Comparison of ENCODE assay signal across 3 worm cellular contexts in genomic region chrX:11518415-11518814, ce11.
TF ChIP-seq lines count a peak whose summit lies in the region.

No protein-coding gene starts in this region.

TF ChIP-seq in whole organism, L2 larva, 48 proteins besides CTCF, POLR2A, EP300 and RAD21:
- TF ChIP-seq nhr-77 (tag; optimal IDR thresholded peaks at IDR 0.05; lab: Kevin White, UChicago) (no peak), fos-1 (tag; optimal IDR thresholded peaks at IDR 0.05; lab: Kevin White, UChicago) (peak; percentile 15), ceh-82 (tag; optimal IDR thresholded peaks at IDR 0.05; lab: Kevin White, UChicago) (no peak), lin-13 (GFP tag; optimal IDR thresholded peaks at IDR 0.05; lab: Kevin White, UChicago) (no peak)
TF ChIP-seq in whole organism, L2 larva: peak in this region for 1.

TF ChIP-seq in whole organism, L3 larva, 47 proteins besides CTCF, POLR2A, EP300 and RAD21:
- TF ChIP-seq pqm-1 (tag; optimal IDR thresholded peaks at IDR 0.05; lab: Kevin White, UChicago) (peak; percentile 19), nhr-28 (tag; optimal IDR thresholded peaks at IDR 0.05; lab: Kevin White, UChicago) (no peak), unc-62 (GFP tag; optimal IDR thresholded peaks at IDR 0.05; lab: Kevin White, UChicago) (no peak), pha-4 (tag; optimal IDR thresholded peaks at IDR 0.05; lab: Kevin White, UChicago) (peak; percentile 40), fkh-10 (GFP tag; optimal IDR thresholded peaks at IDR 0.05; lab: Kevin White, UChicago) (no peak), zag-1 (tag; optimal IDR thresholded peaks at IDR 0.05; lab: Kevin White, UChicago) (no peak), elt-1 (tag; optimal IDR thresholded peaks at IDR 0.05; lab: Kevin White, UChicago) (no peak), R02D3.7 (tag; optimal IDR thresholded peaks at IDR 0.05; lab: Kevin White, UChicago) (no peak), nhr-12 (tag; optimal IDR thresholded peaks at IDR 0.05; lab: Kevin White, UChicago) (no peak), egl-5 (tag; optimal IDR thresholded peaks at IDR 0.05; lab: Kevin White, UChicago) (no peak), unc-39 (tag; optimal IDR thresholded peaks at IDR 0.05; lab: Kevin White, UChicago) (no peak), ama-1 (optimal IDR thresholded peaks at IDR 0.05; lab: Kevin White, UChicago) (no peak), lsy-12 (tag; optimal IDR thresholded peaks at IDR 0.05; lab: Kevin White, UChicago) (no peak), snpc-4 (tag; optimal IDR thresholded peaks at IDR 0.05; lab: Kevin White, UChicago) (no peak), elt-3 (tag; optimal IDR thresholded peaks at IDR 0.05; lab: Kevin White, UChicago) (no peak), nhr-77 (tag; optimal IDR thresholded peaks at IDR 0.05; lab: Kevin White, UChicago) (no peak), lin-39 (tag; optimal IDR thresholded peaks at IDR 0.05; lab: Kevin White, UChicago) (no peak), ztf-4 (tag; optimal IDR thresholded peaks at IDR 0.05; lab: Kevin White, UChicago) (no peak), tbx-2 (tag; optimal IDR thresholded peaks at IDR 0.05; lab: Kevin White, UChicago) (no peak), daf-12 (tag; optimal IDR thresholded peaks at IDR 0.05; lab: Kevin White, UChicago) (no peak), skn-1 (tag; optimal IDR thresholded peaks at IDR 0.05; lab: Kevin White, UChicago) (no peak), elt-2 (tag; optimal IDR thresholded peaks at IDR 0.05; lab: Kevin White, UChicago) (peak; percentile 57), ceh-28 (tag; optimal IDR thresholded peaks at IDR 0.05; lab: Kevin White, UChicago) (peak; percentile 26), mdl-1 (tag; optimal IDR thresholded peaks at IDR 0.05; lab: Kevin White, UChicago) (no peak)

TF ChIP-seq in whole organism, L4 larva, 104 proteins besides CTCF, POLR2A, EP300 and RAD21:
- peak; percentile 62 for TF ChIP-seq nhr-28 (tag; optimal IDR thresholded peaks at IDR 0.05; lab: Kevin White, UChicago)
- TF ChIP-seq vab-7 (GFP tag; IDR thresholded peaks at IDR 0.05; lab: Robert Waterston, UW) = no peak
- no peak for TF ChIP-seq Y5F2A.4 (GFP tag; optimal IDR thresholded peaks at IDR 0.05; lab: Kevin White, UChicago)
- no peak for TF ChIP-seq Y48G9A.11 (GFP tag; IDR thresholded peaks at IDR 0.05; lab: Robert Waterston, UW)
- no peak for TF ChIP-seq zip-11 (GFP tag; IDR thresholded peaks at IDR 0.05; lab: Robert Waterston, UW)
- no peak for TF ChIP-seq jun-1 (tag; optimal IDR thresholded peaks at IDR 0.05; lab: Kevin White, UChicago)
- TF ChIP-seq pqm-1 (tag; optimal IDR thresholded peaks at IDR 0.05; lab: Kevin White, UChicago) = peak; percentile 42
- TF ChIP-seq unc-130 (GFP tag; optimal IDR thresholded peaks at IDR 0.05; lab: Kevin White, UChicago) = no peak
- TF ChIP-seq lin-38 (GFP tag; IDR thresholded peaks at IDR 0.05; lab: Robert Waterston, UW) = no peak
- no peak for TF ChIP-seq egl-27 (tag; optimal IDR thresholded peaks at IDR 0.05; lab: Kevin White, UChicago)
- no peak for TF ChIP-seq lim-7 (GFP tag; IDR thresholded peaks at IDR 0.05; lab: Robert Waterston, UW)
- TF ChIP-seq lir-3 (tag; optimal IDR thresholded peaks at IDR 0.05; lab: Kevin White, UChicago) = no peak
- TF ChIP-seq nhr-77 (tag; optimal IDR thresholded peaks at IDR 0.05; lab: Kevin White, UChicago) = peak; percentile 45
- no peak for TF ChIP-seq lsy-2 (tag; optimal IDR thresholded peaks at IDR 0.05; lab: Kevin White, UChicago)
- no peak for TF ChIP-seq hif-1 (tag; optimal IDR thresholded peaks at IDR 0.05; lab: Kevin White, UChicago)
- TF ChIP-seq zag-1 (tag; optimal IDR thresholded peaks at IDR 0.05; lab: Kevin White, UChicago) = no peak
- TF ChIP-seq dve-1 (tag; optimal IDR thresholded peaks at IDR 0.05; lab: Kevin White, UChicago; ENCODE audit: insufficient read depth) = peak; percentile 15
- TF ChIP-seq daf-12 (tag; optimal IDR thresholded peaks at IDR 0.05; lab: Kevin White, UChicago) = no peak
- no peak for TF ChIP-seq aha-1 (tag; lab: Kevin White, UChicago)
- peak; percentile 21 for TF ChIP-seq hlh-11 (tag; optimal IDR thresholded peaks at IDR 0.05; lab: Kevin White, UChicago)
- TF ChIP-seq ztf-11 (tag; optimal IDR thresholded peaks at IDR 0.05; lab: Kevin White, UChicago) = no peak
- no peak for TF ChIP-seq attf-4 (tag; optimal IDR thresholded peaks at IDR 0.05; lab: Kevin White, UChicago)
- no peak for TF ChIP-seq mep-1 (tag; optimal IDR thresholded peaks at IDR 0.05; lab: Kevin White, UChicago)
- TF ChIP-seq snpc-1.2 (GFP tag; IDR thresholded peaks at IDR 0.05; lab: Robert Waterston, UW) = no peak
- TF ChIP-seq F49E8.2 (tag; optimal IDR thresholded peaks at IDR 0.05; lab: Kevin White, UChicago; ENCODE audit: borderline replicate concordance) = no peak
- no peak for TF ChIP-seq nhr-48 (tag; optimal IDR thresholded peaks at IDR 0.05; lab: Kevin White, UChicago)
- TF ChIP-seq egl-43 (GFP tag; IDR thresholded peaks at IDR 0.05; lab: Robert Waterston, UW) = no peak
- no peak for TF ChIP-seq spr-1 (tag; optimal IDR thresholded peaks at IDR 0.05; lab: Kevin White, UChicago)
- TF ChIP-seq daf-16 (GFP tag; optimal IDR thresholded peaks at IDR 0.05; lab: Kevin White, UChicago) = no peak
- peak; percentile 40 for TF ChIP-seq daf-16 (tag; optimal IDR thresholded peaks at IDR 0.05; lab: Kevin White, UChicago)
- TF ChIP-seq tag-97 (GFP tag; IDR thresholded peaks at IDR 0.05; lab: Robert Waterston, UW) = no peak
- no peak for TF ChIP-seq nhr-41 (GFP tag; IDR thresholded peaks at IDR 0.05; lab: Robert Waterston, UW)

Comparison
In these comparisons a context has a peak if more than half of its experiments do, and no peak if none do; other contexts are left out.
1. Of the 23 proteins assayed by ChIP-seq in both whole organism, L4 larva and whole organism, L2 larva: peak only in whole organism, L4 larva: nhr-77; only in whole organism, L2 larva: fos-1; in both: none; in neither: 21.